Fruit fly (Drosophila melanogaster): ENCODE measurements around the gene CG13078.

CG13078 gene

DNA sequence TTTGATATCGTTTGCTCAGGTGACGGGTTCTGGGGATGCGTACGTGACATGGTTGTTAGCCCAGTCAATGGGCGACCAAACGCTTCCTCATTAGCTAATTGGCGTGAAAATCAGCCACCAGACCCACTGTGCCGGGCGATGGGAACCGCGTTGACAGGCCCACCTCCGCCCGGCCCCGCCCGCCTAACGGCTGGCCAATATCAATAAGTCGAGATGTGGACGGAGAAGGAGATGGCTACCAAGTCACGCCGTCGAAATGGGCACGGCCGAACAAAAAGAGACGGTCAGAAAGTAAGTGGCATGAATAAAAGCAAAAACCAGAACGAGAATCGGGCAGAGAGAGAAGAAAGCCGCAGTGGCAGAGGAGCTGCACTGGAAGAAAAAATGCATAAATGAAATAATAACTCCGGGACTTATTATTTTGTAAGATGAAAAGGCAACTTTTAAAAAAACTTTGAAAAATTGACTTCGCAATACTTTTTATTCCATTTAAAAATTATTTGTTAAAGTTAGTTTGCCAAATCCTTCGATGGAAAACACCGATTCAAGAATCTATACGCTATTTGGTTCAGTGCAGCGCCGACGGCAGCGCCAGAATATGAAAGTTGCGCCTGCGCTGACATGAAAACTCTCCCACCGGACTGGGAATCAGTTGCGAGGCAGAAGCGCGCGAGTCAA, 25.8 kb upstream of the CG13078 start, which contains the start of gene CG13082 (continued):
- TF ChIP-seq CG5245 (GFP tag; optimal IDR thresholded peaks at IDR 0.05) = peak; percentile 36
- TF ChIP-seq CG10366 (GFP tag; IDR thresholded peaks at IDR 0.05) = no peak; the same call in 1 of the 2 replicates
- TF ChIP-seq Ssrp (tag; optimal IDR thresholded peaks at IDR 0.05) = peak; percentile 35
- TF ChIP-seq kay (GFP tag; optimal IDR thresholded peaks at IDR 0.05) = no peak
- no peak for TF ChIP-seq CG4328 (GFP tag; optimal IDR thresholded peaks at IDR 0.05)
- TF ChIP-seq Med (GFP tag) = peak; percentile 50
- no peak for TF ChIP-seq hb (GFP tag; IDR thresholded peaks at IDR 0.05; ENCODE audit: partially characterized antibody)
- TF ChIP-seq tna (GFP tag; IDR thresholded peaks at IDR 0.05; ENCODE audit: partially characterized antibody) = no peak
- no peak for TF ChIP-seq kah (GFP tag; optimal IDR thresholded peaks at IDR 0.05)
- TF ChIP-seq jigr1 (GFP tag; IDR thresholded peaks at IDR 0.05) = no peak
- peak; percentile 50 for TF ChIP-seq croc (GFP tag; conservative IDR thresholded peaks at IDR 0.05)
- peak; percentile 42 for TF ChIP-seq btn (GFP tag; optimal IDR thresholded peaks at IDR 0.05)
- no peak for TF ChIP-seq knrl (GFP tag; IDR thresholded peaks at IDR 0.05; ENCODE audit: partially characterized antibody)
- peak; percentile 63 for TF ChIP-seq CG30403 (GFP tag; optimal IDR thresholded peaks at IDR 0.05)
- TF ChIP-seq tio (GFP tag; optimal IDR thresholded peaks at IDR 0.05) = peak; percentile 19
- peak; percentile 49 for TF ChIP-seq CG1529 (GFP tag; optimal IDR thresholded peaks at IDR 0.05)
- TF ChIP-seq Nf-YB (GFP tag; optimal IDR thresholded peaks at IDR 0.05) = peak; percentile 24
- TF ChIP-seq CG3726 (GFP tag; IDR thresholded peaks at IDR 0.05) = no peak
- TF ChIP-seq CG15696 (tag; optimal IDR thresholded peaks at IDR 0.05) = peak; percentile 23
- peak; percentile 16 for TF ChIP-seq CG9437 (GFP tag; optimal IDR thresholded peaks at IDR 0.05)
- no peak for TF ChIP-seq CG8089 (GFP tag; optimal IDR thresholded peaks at IDR 0.05)
- TF ChIP-seq sd (tag; optimal IDR thresholded peaks at IDR 0.05) = no peak
- peak; percentile 48 for TF ChIP-seq nerfin-1 (tag; optimal IDR thresholded peaks at IDR 0.05)
- TF ChIP-seq Oli (tag; optimal IDR thresholded peaks at IDR 0.05) = peak; percentile 50
- no peak for TF ChIP-seq CG9215 (GFP tag; IDR thresholded peaks at IDR 0.05)
- no peak for TF ChIP-seq fd64A (GFP tag; optimal IDR thresholded peaks at IDR 0.05)
- peak; percentile 1 for TF ChIP-seq Sry-β (GFP tag; optimal IDR thresholded peaks at IDR 0.05)
- TF ChIP-seq grn (GFP tag; optimal IDR thresholded peaks at IDR 0.05) = no peak
- TF ChIP-seq Aef1 (GFP tag; IDR thresholded peaks at IDR 0.05) = no peak
- peak; percentile 85 for TF ChIP-seq CG10979 (tag; optimal IDR thresholded peaks at IDR 0.05)
- TF ChIP-seq Lhr (GFP tag; optimal IDR thresholded peaks at IDR 0.05) = peak; percentile 44
- no peak for TF ChIP-seq CG6854 (GFP tag; optimal IDR thresholded peaks at IDR 0.05)
- no peak for TF ChIP-seq ftz-f1 (GFP tag; optimal IDR thresholded peaks at IDR 0.05)
- peak; percentile 42 for TF ChIP-seq Sox102F (GFP tag; optimal IDR thresholded peaks at IDR 0.05)
- TF ChIP-seq wdn (GFP tag; IDR thresholded peaks at IDR 0.05) = no peak
- TF ChIP-seq cg (GFP tag; optimal IDR thresholded peaks at IDR 0.05) = no peak
- TF ChIP-seq klu (GFP tag; IDR thresholded peaks at IDR 0.05) = no peak
- TF ChIP-seq CG12769 (tag; optimal IDR thresholded peaks at IDR 0.05) = no peak
- TF ChIP-seq Sin3A (optimal IDR thresholded peaks at IDR 0.05) = no peak
- peak; percentile 48 for TF ChIP-seq Sox100B (GFP tag; optimal IDR thresholded peaks at IDR 0.05)
- TF ChIP-seq hbn (GFP tag; IDR thresholded peaks at IDR 0.05; ENCODE audit: partially characterized antibody) = no peak
- no peak for TF ChIP-seq E2f1 (GFP tag; IDR thresholded peaks at IDR 0.05)
- peak; percentile 51; the same call in 1 of the 2 replicates for TF ChIP-seq ara (GFP tag; IDR thresholded peaks at IDR 0.05)
- TF ChIP-seq CG15073 (GFP tag; optimal IDR thresholded peaks at IDR 0.05) = no peak
- TF ChIP-seq mld (GFP tag; IDR thresholded peaks at IDR 0.05; ENCODE audit: partially characterized antibody) = no peak
- no peak for TF ChIP-seq danr (GFP tag; IDR thresholded peaks at IDR 0.05)
- peak; percentile 57 for TF ChIP-seq CG33557 (GFP tag; optimal IDR thresholded peaks at IDR 0.05)
- TF ChIP-seq CG3407 (GFP tag; optimal IDR thresholded peaks at IDR 0.05) = peak; percentile 27
- no peak for TF ChIP-seq ase (GFP tag; IDR thresholded peaks at IDR 0.05)
- peak; percentile 13 for TF ChIP-seq CG9817 (tag; optimal IDR thresholded peaks at IDR 0.05)
